Fruit fly (Drosophila melanogaster) S2 (cell line): ENCODE data around the gene Cpr66D.

ENCODE experiments used
- CG8478 ChIP-seq: fragments of >200 bp; optimal IDR thresholded peaks from 2 replicates; lab custom pipeline; 2018
- CTCF ChIP-seq, 2 experiments: fragments of >200 bp; optimal IDR thresholded peaks; 2 replicates each; lab custom pipeline; 2018

DNA sequence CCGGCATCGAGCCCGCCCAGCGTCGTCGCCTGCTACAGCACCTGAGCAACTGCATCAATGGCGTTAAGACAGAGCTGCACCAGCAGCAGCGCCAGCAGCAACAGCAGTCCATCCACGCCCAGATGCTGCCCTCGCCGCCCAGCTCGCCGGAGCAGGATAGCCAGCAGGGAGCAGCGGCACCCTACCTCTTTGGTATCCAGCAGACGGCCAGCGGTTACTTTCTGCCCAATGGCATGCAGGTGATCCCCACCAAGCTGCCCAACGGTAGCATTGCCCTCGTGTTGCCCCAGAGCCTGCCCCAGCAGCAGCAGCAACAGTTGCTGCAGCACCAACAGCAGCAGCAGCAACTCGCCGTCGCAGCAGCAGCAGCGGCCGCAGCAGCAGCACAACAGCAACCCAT lies 37.5 kb downstream of the Cpr66D start:
- no peak for TF ChIP-seq CG8478
- no peak for TF ChIP-seq CTCF (optimal IDR thresholded peaks at IDR 0.05; lab: Kevin White, UChicago)
